Worm (Caenorhabditis elegans) whole organism, L3 larva: ENCODE measurements around the gene kcc-1.

Source experiments
- R02D3.7 ChIP-seq: fragments of 150-350 bp; optimal IDR thresholded peaks from 2 replicates; lab custom pipeline; 2014; ENCODE audit warnings: missing biosample characterization, missing genetic modification characterization
- ZK546.5 ChIP-seq: sonication (generic microtip); optimal IDR thresholded peaks from 2 replicates; lab custom pipeline; 2017; ENCODE audit warnings: missing biosample characterization, missing genetic modification characterization
- ceh-28 ChIP-seq: fragments of 150-350 bp; optimal IDR thresholded peaks from 2 replicates; lab custom pipeline; 2014; ENCODE audit warnings: missing biosample characterization, missing genetic modification reagents, missing genetic modification characterization
- ceh-9 ChIP-seq: sonication (generic microtip); optimal IDR thresholded peaks from 2 replicates; lab custom pipeline; 2018; ENCODE audit warnings: missing biosample characterization, missing genetic modification characterization
- egl-27 ChIP-seq: sonication (generic microtip); optimal IDR thresholded peaks from 4 replicates; lab custom pipeline; 2017; ENCODE audit warnings: missing biosample characterization, missing genetic modification reagents, missing genetic modification characterization
- elt-2 ChIP-seq: sonication (generic microtip); optimal IDR thresholded peaks from 2 replicates; lab custom pipeline; 2016; ENCODE audit warnings: missing genetic modification reagents, mild to moderate bottlenecking, missing genetic modification characterization, missing compliant biosample characterization
- elt-3 ChIP-seq, 3 experiments: fragments of 150-350 bp in 1 of 3; sonication (generic microtip) in 2 of 3; optimal IDR thresholded peaks; 2 replicates in 2 of 3; 4 replicates in 1 of 3; lab custom pipeline; 2014 to 2017; ENCODE audit warnings: missing biosample characterization in 3 of 3, missing genetic modification characterization in 3 of 3
- eor-1 ChIP-seq, 2 experiments: fragments of 150-350 bp; optimal IDR thresholded peaks; 2 replicates each; lab custom pipeline; 2014 to 2018; ENCODE audit warnings: missing biosample characterization in 2 of 2, missing genetic modification characterization in 2 of 2
- fkh-10 ChIP-seq: sonication (generic microtip); optimal IDR thresholded peaks from 2 replicates; lab custom pipeline; 2017; ENCODE audit warnings: missing biosample characterization, missing genetic modification reagents, missing genetic modification characterization
- fkh-2 ChIP-seq: fragments of 150-350 bp; optimal IDR thresholded peaks from 2 replicates; lab custom pipeline; 2014; ENCODE audit warnings: missing biosample characterization, missing genetic modification reagents, missing genetic modification characterization
- hmg-11 ChIP-seq: sonication (generic microtip); optimal IDR thresholded peaks from 2 replicates; lab custom pipeline; 2016; ENCODE audit warnings: missing genetic modification characterization, missing compliant biosample characterization
- jun-1 ChIP-seq: fragments of 150-350 bp; optimal IDR thresholded peaks from 2 replicates; lab custom pipeline; 2014; ENCODE audit warnings: missing biosample characterization, missing genetic modification reagents, missing genetic modification characterization
- lin-15B ChIP-seq: fragments of 150-350 bp; optimal IDR thresholded peaks from 2 replicates; lab custom pipeline; 2014; ENCODE audit warnings: missing biosample characterization, missing genetic modification characterization
- lin-39 ChIP-seq: fragments of 150-350 bp; optimal IDR thresholded peaks from 2 replicates; lab custom pipeline; 2018; ENCODE audit warnings: missing biosample characterization, missing genetic modification reagents, missing genetic modification characterization
- mdl-1 ChIP-seq: fragments of 150-350 bp; optimal IDR thresholded peaks from 2 replicates; lab custom pipeline; 2014; ENCODE audit warnings: missing biosample characterization, missing genetic modification characterization
- mml-1 ChIP-seq: fragments of 150-350 bp; sonication (generic microtip); optimal IDR thresholded peaks from 3 replicates; lab custom pipeline; 2014; ENCODE audit warnings: missing biosample characterization, missing genetic modification characterization
- nhr-12 ChIP-seq: fragments of 150-350 bp; optimal IDR thresholded peaks from 2 replicates; lab custom pipeline; 2014; ENCODE audit warnings: missing biosample characterization, missing genetic modification characterization
- nhr-23 ChIP-seq: fragments of 150-350 bp; optimal IDR thresholded peaks from 2 replicates; lab custom pipeline; 2014; ENCODE audit warnings: missing biosample characterization, missing genetic modification reagents, missing genetic modification characterization
- nhr-237 ChIP-seq: fragments of 150-350 bp; optimal IDR thresholded peaks from 2 replicates; lab custom pipeline; 2014; ENCODE audit warnings: missing biosample characterization, missing genetic modification characterization
- nhr-25 ChIP-seq: sonication (generic microtip); optimal IDR thresholded peaks from 2 replicates; lab custom pipeline; 2017; ENCODE audit warnings: missing biosample characterization, missing genetic modification characterization
- nhr-28 ChIP-seq: fragments of 150-350 bp; optimal IDR thresholded peaks from 2 replicates; lab custom pipeline; 2014; ENCODE audit warnings: missing biosample characterization, missing genetic modification characterization
- nhr-43 ChIP-seq: sonication (generic microtip); optimal IDR thresholded peaks from 2 replicates; lab custom pipeline; 2016; ENCODE audit warnings: mild to moderate bottlenecking, missing genetic modification characterization, missing compliant biosample characterization; ENCODE audit not compliant: poor library complexity, severe bottlenecking
- nhr-67 ChIP-seq: fragments of 150-350 bp; optimal IDR thresholded peaks from 2 replicates; lab custom pipeline; 2014; ENCODE audit warnings: missing biosample characterization, missing genetic modification characterization
- nhr-76 ChIP-seq: fragments of 150-350 bp; sonication (generic microtip); optimal IDR thresholded peaks from 5 replicates; lab custom pipeline; 2014; ENCODE audit warnings: missing biosample characterization, missing genetic modification characterization
- nhr-77 ChIP-seq: fragments of 150-350 bp; optimal IDR thresholded peaks from 2 replicates; lab custom pipeline; 2014; ENCODE audit warnings: missing biosample characterization, missing genetic modification characterization
- pha-4 ChIP-seq: fragments of 150-350 bp; optimal IDR thresholded peaks from 2 replicates; lab custom pipeline; 2014; ENCODE audit warnings: missing biosample characterization, missing genetic modification reagents, missing genetic modification characterization
- pqm-1 ChIP-seq: fragments of 150-350 bp; optimal IDR thresholded peaks from 2 replicates; lab custom pipeline; 2017; ENCODE audit warnings: missing biosample characterization, missing genetic modification characterization, inconsistent platforms
- sea-2 ChIP-seq: fragments of 150-350 bp; sonication (generic microtip); optimal IDR thresholded peaks from 4 replicates; lab custom pipeline; 2014; ENCODE audit warnings: missing biosample characterization, missing genetic modification reagents, missing genetic modification characterization
- skn-1 ChIP-seq: fragments of 150-350 bp; optimal IDR thresholded peaks from 2 replicates; lab custom pipeline; 2014; ENCODE audit warnings: missing biosample characterization, missing genetic modification characterization
- snpc-4 ChIP-seq: fragments of 150-350 bp; optimal IDR thresholded peaks from 2 replicates; lab custom pipeline; 2014; ENCODE audit warnings: missing biosample characterization, missing genetic modification characterization
- tbx-2 ChIP-seq: sonication (generic microtip); optimal IDR thresholded peaks from 2 replicates; lab custom pipeline; 2016; ENCODE audit warnings: mild to moderate bottlenecking, missing genetic modification characterization, missing compliant biosample characterization
- unc-62 ChIP-seq: fragments of 150-350 bp; sonication (generic microtip); optimal IDR thresholded peaks from 4 replicates; lab custom pipeline; 2014; ENCODE audit warnings: missing biosample characterization, missing genetic modification reagents, missing genetic modification characterization
- zag-1 ChIP-seq: fragments of 150-350 bp; optimal IDR thresholded peaks from 2 replicates; lab custom pipeline; 2014; ENCODE audit warnings: missing biosample characterization, missing genetic modification characterization
- ztf-11 ChIP-seq: fragments of 150-350 bp; optimal IDR thresholded peaks from 2 replicates; lab custom pipeline; 2014; ENCODE audit warnings: missing biosample characterization, missing genetic modification characterization
- ztf-4 ChIP-seq: fragments of 150-350 bp; optimal IDR thresholded peaks from 2 replicates; lab custom pipeline; 2014; ENCODE audit warnings: missing biosample characterization, missing genetic modification characterization

The kcc-1 gene

ce11 chrIV:7182818-7183217 lies 23.3 kb upstream of the kcc-1 start:
- TF ChIP-seq elt-2 (tag; lab: Kevin White, UChicago) = peak; percentile 48
- no peak for TF ChIP-seq unc-62 (GFP tag; lab: Kevin White, UChicago)
- TF ChIP-seq, all 47 proteins: peak for 1

ce11 chrIV:7184597-7184996 lies 21.5 kb upstream of the kcc-1 start, which contains the start of gene clec-179:
TSS of gene clec-179 (minus strand) at chrIV:7184697.
- TF ChIP-seq R02D3.7 (tag; lab: Kevin White, UChicago) (no peak), snpc-4 (tag; lab: Kevin White, UChicago) (no peak), elt-3 (tag; optimal IDR thresholded peaks at IDR 0.05; lab: Kevin White, UChicago) (no peak), mdl-1 (tag; lab: Kevin White, UChicago) (no peak), ztf-4 (tag; lab: Kevin White, UChicago) (no peak), nhr-12 (tag; lab: Kevin White, UChicago) (no peak), skn-1 (tag; lab: Kevin White, UChicago) (no peak), egl-27 (tag; lab: Kevin White, UChicago) (no peak), lin-39 (no peak), ztf-11 (tag; lab: Kevin White, UChicago) (no peak), nhr-237 (no peak), mml-1 (no peak), pqm-1 (tag; lab: Kevin White, UChicago) (no peak), nhr-76 (tag; lab: Kevin White, UChicago) (no peak)

- TF ChIP-seq snpc-4 (tag; lab: Kevin White, UChicago) (no peak), elt-2 (tag; lab: Kevin White, UChicago) (no peak), skn-1 (tag; lab: Kevin White, UChicago) (no peak), ceh-28 (tag; lab: Kevin White, UChicago) (no peak), ceh-9 (tag; lab: Kevin White, UChicago) (no peak), ZK546.5 (tag; lab: Kevin White, UChicago) (no peak)
Observed at ce11 chrIV:7186756-7187155, 19.3 kb upstream of the kcc-1 start, which contains the start of gene str-249. TSS of gene str-249 (minus strand) at chrIV:7186856.

ce11 chrIV:7188030-7188429 lies 18.0 kb upstream of the kcc-1 start, which contains the start of gene C42D4.13:
TSS of gene C42D4.13 (minus strand) at chrIV:7188130.
- TF ChIP-seq nhr-237 (no peak), nhr-23 (no peak), R02D3.7 (tag; lab: Kevin White, UChicago) (no peak), sea-2 (GFP tag; lab: Kevin White, UChicago) (no peak), ztf-11 (tag; lab: Kevin White, UChicago) (no peak), zag-1 (tag; lab: Kevin White, UChicago) (no peak), nhr-77 (tag; lab: Kevin White, UChicago) (no peak), fkh-10 (GFP tag; lab: Kevin White, UChicago) (no peak), nhr-67 (tag; lab: Kevin White, UChicago) (no peak), jun-1 (tag; lab: Kevin White, UChicago) (no peak), nhr-25 (tag; lab: Kevin White, UChicago) (no peak), eor-1 (tag; optimal IDR thresholded peaks at IDR 0.05; lab: Kevin White, UChicago) (no peak), mdl-1 (tag; lab: Kevin White, UChicago) (no peak), ztf-4 (tag; lab: Kevin White, UChicago) (no peak), elt-2 (tag; lab: Kevin White, UChicago) (no peak), fkh-2 (tag; lab: Kevin White, UChicago) (no peak)

ce11 chrIV:7188528-7189422 lies 17.3 kb upstream of the kcc-1 start, which contains the start of gene srlf-7:
TSS of gene srlf-7 (plus strand) at chrIV:7189287.
- peak; percentile 30 to 89 (median 45) for TF ChIP-seq elt-3 (tag; optimal IDR thresholded peaks at IDR 0.05; lab: Kevin White, UChicago)
- TF ChIP-seq unc-62 (GFP tag; lab: Kevin White, UChicago) = no peak
- peak; percentile 100 for TF ChIP-seq pqm-1 (tag; lab: Kevin White, UChicago)
- peak; percentile 99 for TF ChIP-seq elt-2 (tag; lab: Kevin White, UChicago)
- no peak for TF ChIP-seq mml-1
- TF ChIP-seq ceh-28 (tag; lab: Kevin White, UChicago) = peak; percentile 62
- TF ChIP-seq nhr-23 = peak; percentile 71
- TF ChIP-seq nhr-77 (tag; lab: Kevin White, UChicago) = no peak
- no peak for TF ChIP-seq hmg-11 (tag; lab: Kevin White, UChicago)
- peak; percentile 9 for TF ChIP-seq snpc-4 (tag; lab: Kevin White, UChicago)
- peak; percentile 65 for TF ChIP-seq fkh-10 (GFP tag; lab: Kevin White, UChicago)
- TF ChIP-seq zag-1 (tag; lab: Kevin White, UChicago) = no peak
- peak; percentile 97 for TF ChIP-seq pha-4
- TF ChIP-seq ztf-11 (tag; lab: Kevin White, UChicago) = no peak
- TF ChIP-seq skn-1 (tag; lab: Kevin White, UChicago) = peak; percentile 55
- no peak for TF ChIP-seq fkh-2 (tag; lab: Kevin White, UChicago)
- no peak for TF ChIP-seq nhr-28 (tag; lab: Kevin White, UChicago)
- no peak for TF ChIP-seq lin-15B (tag; lab: Kevin White, UChicago)
- TF ChIP-seq jun-1 (tag; lab: Kevin White, UChicago) = peak; percentile 88
- no peak for TF ChIP-seq nhr-12 (tag; lab: Kevin White, UChicago)
- TF ChIP-seq nhr-43 (tag; lab: Kevin White, UChicago) = peak; percentile 11
- no peak for TF ChIP-seq tbx-2 (tag; lab: Kevin White, UChicago)
